Fruit fly (Drosophila melanogaster) S2 (cell line): ENCODE results near the gene 825-Oak.

Experiments
- CG8478 ChIP-seq: fragments of >200 bp; optimal IDR thresholded peaks from 2 replicates; lab custom pipeline; 2018
- CTCF ChIP-seq, 2 experiments: fragments of >200 bp; optimal IDR thresholded peaks; 2 replicates each; lab custom pipeline; 2018

DNA sequence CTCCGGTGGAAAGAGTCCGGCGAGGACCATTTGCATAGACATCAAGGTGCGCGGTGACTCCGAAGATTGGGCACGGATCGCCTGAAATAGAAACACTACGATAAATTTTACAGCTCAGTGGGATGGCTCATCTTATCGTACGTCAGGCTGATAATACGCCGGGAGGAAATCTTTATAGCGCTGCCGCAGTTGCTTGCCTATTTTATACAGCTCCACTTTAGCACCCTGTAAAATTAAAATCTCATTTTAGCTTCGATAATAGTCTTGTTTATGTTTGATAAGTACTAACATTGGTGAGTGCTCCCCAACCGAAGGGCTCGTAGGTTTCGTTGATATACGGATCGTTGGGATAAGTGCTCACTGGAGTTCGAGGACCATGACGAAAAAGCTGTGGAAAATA, 27.3 kb upstream of the 825-Oak start:
- TF ChIP-seq CG8478 (lab: Kevin White, UChicago): no peak
- TF ChIP-seq CTCF (optimal IDR thresholded peaks at IDR 0.05; lab: Kevin White, UChicago): no peak
